Fruit fly (Drosophila melanogaster) whole organism, embryonic: ENCODE measurements around the gene CG4133.

Experiments used
- CG12219 ChIP-seq: fragments of 200-800 bp; sonication (Bioruptor generic); optimal IDR thresholded peaks from 3 replicates; lab custom pipeline; 2018; ENCODE audit warnings: missing biosample characterization, mild to moderate bottlenecking, missing genetic modification characterization
- CG12769 ChIP-seq: fragments of 200-800 bp; sonication (Bioruptor generic); optimal IDR thresholded peaks from 2 replicates; lab custom pipeline; 2019; ENCODE audit warnings: missing biosample characterization, mild to moderate bottlenecking, missing genetic modification characterization, moderate library complexity
- CG14441 ChIP-seq: fragments of 200-800 bp; sonication (Bioruptor generic); IDR thresholded peaks from 2 replicates; pipeline ENCODE4 v1.3.6; 2022; ENCODE audit warnings: missing biosample characterization, missing genetic modification characterization
- CG15073 ChIP-seq: fragments of 200-800 bp; sonication (Bioruptor generic); optimal IDR thresholded peaks from 2 replicates; lab custom pipeline; 2016; ENCODE audit warnings: missing biosample characterization, missing genetic modification characterization
- CG15479 ChIP-seq: fragments of 200-800 bp; sonication (Bioruptor generic); optimal IDR thresholded peaks from 3 replicates; lab custom pipeline; 2019; ENCODE audit warnings: missing biosample characterization, mild to moderate bottlenecking, missing genetic modification characterization, moderate library complexity
- CG16813 ChIP-seq: fragments of 200-800 bp; sonication (Bioruptor generic); IDR thresholded peaks from 3 replicates; pipeline ENCODE4 v1.3.6; 2022; ENCODE audit warnings: missing biosample characterization, missing genetic modification characterization; ENCODE audit not compliant: partially characterized antibody
- CG17186 ChIP-seq: fragments of 200-800 bp; sonication (Bioruptor generic); optimal IDR thresholded peaks from 3 replicates; lab custom pipeline; 2017; ENCODE audit warnings: missing biosample characterization, missing genetic modification reagents, missing genetic modification characterization
- CG17912 ChIP-seq: fragments of 200-800 bp; sonication (Bioruptor generic); optimal IDR thresholded peaks from 2 replicates; lab custom pipeline; 2018; ENCODE audit warnings: missing biosample characterization, mild to moderate bottlenecking, missing genetic modification characterization
- CG18011 ChIP-seq: fragments of 200-800 bp; sonication (Bioruptor generic); optimal IDR thresholded peaks from 2 replicates; lab custom pipeline; 2017; ENCODE audit warnings: missing biosample characterization, missing genetic modification characterization, mild to moderate bottlenecking, moderate library complexity, missing genotype
- CG2120 ChIP-seq: fragments of 200-800 bp; sonication (Bioruptor generic); optimal IDR thresholded peaks from 3 replicates; lab custom pipeline; 2016; ENCODE audit warnings: missing biosample characterization, missing genetic modification characterization
- CG2199 ChIP-seq: fragments of 200-800 bp; sonication (Bioruptor generic); IDR thresholded peaks from 3 replicates; pipeline ENCODE4 v1.3.6; 2022; ENCODE audit warnings: missing biosample characterization, missing genetic modification characterization
- CG31365 ChIP-seq: fragments of 200-800 bp; sonication (Bioruptor generic); optimal IDR thresholded peaks from 2 replicates; lab custom pipeline; 2018; ENCODE audit warnings: missing biosample characterization, mild to moderate bottlenecking, missing genetic modification characterization
- CG42726 ChIP-seq: fragments of 200-800 bp; sonication (Bioruptor generic); IDR thresholded peaks from 2 replicates; pipeline ENCODE4 v1.3.6; 2022; ENCODE audit warnings: missing biosample characterization, missing genetic modification characterization; ENCODE audit not compliant: partially characterized antibody
- CG5245 ChIP-seq: fragments of 200-800 bp; sonication (Bioruptor generic); optimal IDR thresholded peaks from 3 replicates; lab custom pipeline; 2016; ENCODE audit warnings: missing biosample characterization, missing genetic modification characterization
- CG6254 ChIP-seq: fragments of 200-800 bp; sonication (Bioruptor generic); optimal IDR thresholded peaks from 3 replicates; lab custom pipeline; 2017; ENCODE audit warnings: mild to moderate bottlenecking, missing biosample characterization, missing genetic modification reagents, missing genetic modification characterization
- CG7556 ChIP-seq: fragments of 200-800 bp; sonication (Bioruptor generic); optimal IDR thresholded peaks from 2 replicates; lab custom pipeline; 2017; ENCODE audit warnings: missing biosample characterization, mild to moderate bottlenecking, missing genetic modification characterization
- CG7745 ChIP-seq: fragments of 200-800 bp; sonication (Bioruptor generic); optimal IDR thresholded peaks from 2 replicates; lab custom pipeline; 2018; ENCODE audit warnings: missing biosample characterization, mild to moderate bottlenecking, missing genetic modification characterization, moderate library complexity
- CG7963 ChIP-seq: fragments of 200-800 bp; sonication (Bioruptor generic); IDR thresholded peaks from 3 replicates; pipeline ENCODE4 v1.3.6; 2022; ENCODE audit warnings: missing biosample characterization, missing genetic modification characterization; ENCODE audit not compliant: partially characterized antibody
- CG8478 ChIP-seq: fragments of >200 bp; optimal IDR thresholded peaks from 2 replicates; lab custom pipeline; 2018
- CG9817 ChIP-seq: fragments of 200-800 bp; sonication (Bioruptor generic); optimal IDR thresholded peaks from 2 replicates; lab custom pipeline; 2018; ENCODE audit warnings: missing biosample characterization, mild to moderate bottlenecking, missing genetic modification characterization, moderate library complexity
- CG9876 ChIP-seq: fragments of 200-800 bp; sonication (Bioruptor generic); optimal IDR thresholded peaks from 2 replicates; lab custom pipeline; 2016; ENCODE audit warnings: missing biosample characterization, missing genetic modification characterization
- CG9932 ChIP-seq: fragments of 200-800 bp; sonication (Bioruptor generic); IDR thresholded peaks from 2 replicates; pipeline ENCODE4 v1.3.6; 2022; ENCODE audit warnings: missing biosample characterization, missing genetic modification characterization
- Chrac-16 ChIP-seq: fragments of 200-800 bp; sonication (Bioruptor generic); optimal IDR thresholded peaks from 3 replicates; lab custom pipeline; 2016; ENCODE audit warnings: missing biosample characterization, missing genetic modification characterization
- Ets97D ChIP-seq: fragments of 200-800 bp; sonication (Bioruptor generic); optimal IDR thresholded peaks from 3 replicates; lab custom pipeline; 2016; ENCODE audit warnings: missing biosample characterization, missing genetic modification characterization
- Fer3 ChIP-seq: fragments of 200-800 bp; sonication (Bioruptor generic); optimal IDR thresholded peaks from 2 replicates; lab custom pipeline; 2018; ENCODE audit warnings: missing biosample characterization, mild to moderate bottlenecking, missing genetic modification characterization, moderate library complexity
- HmgD ChIP-seq: fragments of 200-800 bp; sonication (Bioruptor generic); optimal IDR thresholded peaks from 3 replicates; lab custom pipeline; 2016; ENCODE audit warnings: missing biosample characterization, missing genetic modification characterization
- Lim3 ChIP-seq: fragments of 200-800 bp; sonication (Bioruptor generic); IDR thresholded peaks from 2 replicates; pipeline ENCODE4 v1.3.6; 2022; ENCODE audit warnings: missing biosample characterization, missing genetic modification characterization
- Pdp1 ChIP-seq, 2 experiments: fragments of 200-800 bp; sonication (Bioruptor generic); optimal IDR thresholded peaks; 3 replicates each; lab custom pipeline; 2016; ENCODE audit warnings: missing biosample characterization in 2 of 2, missing genetic modification characterization in 2 of 2, mild to moderate bottlenecking in 1 of 2, moderate library complexity in 1 of 2
- Usf ChIP-seq: fragments of 200-800 bp; sonication (Bioruptor generic); optimal IDR thresholded peaks from 2 replicates; lab custom pipeline; 2017; ENCODE audit warnings: missing genotype, missing biosample characterization, missing genetic modification characterization
- YL-1 ChIP-seq: fragments of 200-800 bp; sonication (Bioruptor generic); optimal IDR thresholded peaks from 3 replicates; lab custom pipeline; 2017; ENCODE audit warnings: missing biosample characterization, mild to moderate bottlenecking, missing genetic modification characterization
- ac ChIP-seq: fragments of 200-800 bp; sonication (Bioruptor generic); optimal IDR thresholded peaks from 3 replicates; lab custom pipeline; 2017; ENCODE audit warnings: missing biosample characterization, mild to moderate bottlenecking, missing genetic modification characterization
- crol ChIP-seq: fragments of 200-800 bp; sonication (Bioruptor generic); IDR thresholded peaks from 2 replicates; pipeline ENCODE4 v1.3.6; 2022; ENCODE audit warnings: missing biosample characterization, missing genetic modification characterization
- cwo ChIP-seq: fragments of 200-800 bp; sonication (Bioruptor generic); optimal IDR thresholded peaks from 3 replicates; lab custom pipeline; 2017; ENCODE audit warnings: missing biosample characterization, missing genetic modification characterization, mild to moderate bottlenecking, moderate library complexity, missing genetic modification reagents
- da ChIP-seq: fragments of 200-800 bp; sonication (Bioruptor generic); optimal IDR thresholded peaks from 2 replicates; lab custom pipeline; 2016; ENCODE audit warnings: missing biosample characterization, missing genetic modification characterization
- dysf ChIP-seq: fragments of 200-800 bp; sonication (Bioruptor generic); IDR thresholded peaks from 3 replicates; pipeline ENCODE4 v1.3.6; 2022; ENCODE audit warnings: missing biosample characterization, missing genetic modification characterization
- emc ChIP-seq: fragments of 200-800 bp; sonication (Bioruptor generic); optimal IDR thresholded peaks from 2 replicates; lab custom pipeline; 2016; ENCODE audit warnings: missing biosample characterization, missing genetic modification characterization
- ems ChIP-seq: fragments of 200-800 bp; sonication (Bioruptor generic); optimal IDR thresholded peaks from 3 replicates; lab custom pipeline; 2016; ENCODE audit warnings: missing biosample characterization, missing genetic modification characterization
- ftz-f1 ChIP-seq: fragments of 200-800 bp; sonication (Bioruptor generic); optimal IDR thresholded peaks from 2 replicates; lab custom pipeline; 2016; ENCODE audit warnings: missing biosample characterization, missing genetic modification characterization
- fu2 ChIP-seq: fragments of 200-800 bp; sonication (Bioruptor generic); optimal IDR thresholded peaks from 2 replicates; lab custom pipeline; 2016; ENCODE audit warnings: missing biosample characterization, missing genetic modification characterization
- hbn ChIP-seq: fragments of 200-800 bp; sonication (Bioruptor generic); IDR thresholded peaks from 2 replicates; pipeline ENCODE4 v1.3.6; 2022; ENCODE audit warnings: missing biosample characterization, missing genetic modification characterization; ENCODE audit not compliant: partially characterized antibody
- lov ChIP-seq, 2 experiments: fragments of 200-800 bp in 1 of 2; fragments of >200 bp in 1 of 2; sonication (Bioruptor generic) in 1 of 2; IDR thresholded peaks in 1 of 2; optimal IDR thresholded peaks in 1 of 2; 2 replicates in 1 of 2; 3 replicates in 1 of 2; pipeline versions ENCODE4 v1.3.6 to Lab custom; 2017 to 2022; ENCODE audit warnings: missing biosample characterization in 1 of 2, missing genetic modification characterization in 1 of 2
- mld ChIP-seq: fragments of 200-800 bp; sonication (Bioruptor generic); IDR thresholded peaks from 3 replicates; pipeline ENCODE4 v1.3.6; 2022; ENCODE audit warnings: missing biosample characterization, missing genetic modification characterization; ENCODE audit not compliant: partially characterized antibody
- onecut ChIP-seq: fragments of 200-800 bp; sonication (Bioruptor generic); IDR thresholded peaks from 2 replicates; pipeline ENCODE4 v1.3.6; 2022; ENCODE audit warnings: missing biosample characterization, missing genetic modification characterization
- pfk ChIP-seq: fragments of 200-800 bp; sonication (Bioruptor generic); optimal IDR thresholded peaks from 2 replicates; lab custom pipeline; 2018; ENCODE audit warnings: missing biosample characterization, mild to moderate bottlenecking, missing genetic modification characterization, moderate library complexity
- run ChIP-seq: fragments of 200-800 bp; sonication (Bioruptor generic); optimal IDR thresholded peaks from 3 replicates; lab custom pipeline; 2018; ENCODE audit warnings: missing biosample characterization, mild to moderate bottlenecking, missing genetic modification characterization
- sd ChIP-seq: fragments of 200-800 bp; sonication (Bioruptor generic); optimal IDR thresholded peaks from 3 replicates; lab custom pipeline; 2018; ENCODE audit warnings: missing biosample characterization, mild to moderate bottlenecking, missing genetic modification characterization, moderate library complexity
- tll ChIP-seq, 2 experiments: fragments of 200-800 bp in 1 of 2; fragments of >200 bp in 1 of 2; sonication (Bioruptor generic) in 1 of 2; optimal IDR thresholded peaks; 2 replicates each; lab custom pipeline; 2017 to 2019; ENCODE audit warnings: missing biosample characterization in 2 of 2, missing genetic modification characterization in 2 of 2, mild to moderate bottlenecking in 1 of 2, moderate library complexity in 1 of 2
- toy ChIP-seq: fragments of 200-800 bp; sonication (Bioruptor generic); IDR thresholded peaks from 2 replicates; pipeline ENCODE4 v1.3.6; 2022; ENCODE audit warnings: missing biosample characterization, missing genetic modification characterization
- yki ChIP-seq: fragments of >200 bp; optimal IDR thresholded peaks from 3 replicates; lab custom pipeline; 2018

CG4133 gene

dm6 chr2L:421119-421821 lies 34.1 kb upstream of the CG4133 start, which contains the start of the genes CG11885 and CG13692 (continued):
- peak; percentile 99 for TF ChIP-seq hbn (GFP tag; lab: Robert Waterston, UW)
- TF ChIP-seq pfk (GFP tag; lab: Kevin White, UChicago), result no peak
- no peak for TF ChIP-seq ems (GFP tag; lab: Kevin White, UChicago)
- peak; percentile 31 for TF ChIP-seq Chrac-16
- no peak for TF ChIP-seq run (tag; lab: Kevin White, UChicago)
- peak; percentile 66 for TF ChIP-seq CG17912
- peak; percentile 4 for TF ChIP-seq CG31365 (tag; lab: Kevin White, UChicago)
- peak; percentile 34 for TF ChIP-seq Fer3 (tag; lab: Kevin White, UChicago)
- TF ChIP-seq CG7963 (GFP tag; lab: Robert Waterston, UW), result peak; percentile 96
- no peak for TF ChIP-seq CG8478 (lab: Kevin White, UChicago)
- peak; percentile 44 for TF ChIP-seq CG12769 (tag; lab: Kevin White, UChicago)
- TF ChIP-seq da, result no peak
- no peak for TF ChIP-seq Lim3 (GFP tag; lab: Robert Waterston, UW)
- no peak for TF ChIP-seq CG14441 (GFP tag; lab: Robert Waterston, UW)
- TF ChIP-seq CG12219 (GFP tag; lab: Kevin White, UChicago), result peak; percentile 23
- peak; percentile 86 for TF ChIP-seq HmgD (GFP tag; lab: Kevin White, UChicago)
- TF ChIP-seq dysf (GFP tag; lab: Robert Waterston, UW), result no peak
- peak; percentile 51 for TF ChIP-seq CG2120 (GFP tag; lab: Kevin White, UChicago)
- TF ChIP-seq CG15479, result peak; percentile 9
- peak; percentile 82 for TF ChIP-seq YL-1 (GFP tag; lab: Kevin White, UChicago)
- TF ChIP-seq CG9932 (GFP tag; lab: Robert Waterston, UW), result peak; percentile 74
- TF ChIP-seq Usf, result no peak
- no peak for TF ChIP-seq lov (optimal IDR thresholded peaks at IDR 0.05; lab: Kevin White, UChicago)
- 0 out of 3 replicates have a peak, but pooled peaks have one; percentile 51 for TF ChIP-seq lov (GFP tag; IDR thresholded peaks at IDR 0.05; lab: Robert Waterston, UW)
- TF ChIP-seq cwo (GFP tag; lab: Kevin White, UChicago), result no peak
- TF ChIP-seq CG6254 (GFP tag; lab: Kevin White, UChicago), result peak; percentile 20
- no peak for TF ChIP-seq ac
- peak; percentile 74 for TF ChIP-seq sd (tag; lab: Kevin White, UChicago)
- TF ChIP-seq tll (GFP tag; optimal IDR thresholded peaks at IDR 0.05; lab: Kevin White, UChicago), result peak in 1 of 2 experiments; percentile 30
- TF ChIP-seq fu2 (GFP tag; lab: Kevin White, UChicago), result peak; percentile 12
- no peak for TF ChIP-seq CG5245
- peak; percentile 97 for TF ChIP-seq CG16813
- TF ChIP-seq CG9876 (GFP tag; lab: Kevin White, UChicago), result no peak
- TF ChIP-seq mld (GFP tag; lab: Robert Waterston, UW), result peak; percentile 96
- TF ChIP-seq onecut, result peak; percentile 68
- no peak for TF ChIP-seq CG7745 (tag; lab: Kevin White, UChicago)
- peak; percentile 7 to 98 for TF ChIP-seq Pdp1 (GFP tag; optimal IDR thresholded peaks at IDR 0.05; lab: Kevin White, UChicago)
- TF ChIP-seq Ets97D (GFP tag; lab: Kevin White, UChicago), result peak; percentile 94
- peak; percentile 20 for TF ChIP-seq CG18011 (GFP tag; lab: Kevin White, UChicago)
- TF ChIP-seq CG17186 (GFP tag; lab: Kevin White, UChicago), result peak; percentile 85
- TF ChIP-seq ftz-f1 (GFP tag; lab: Kevin White, UChicago), result peak; percentile 58
- TF ChIP-seq crol (GFP tag; lab: Robert Waterston, UW), result no peak
- TF ChIP-seq emc (GFP tag; lab: Kevin White, UChicago), result no peak
- TF ChIP-seq toy (GFP tag; lab: Robert Waterston, UW), result no peak
- peak; percentile 58 for TF ChIP-seq CG9817
- TF ChIP-seq CG7556 (GFP tag; lab: Kevin White, UChicago), result no peak
- TF ChIP-seq CG42726, result peak; percentile 99
- no peak for TF ChIP-seq yki (lab: Kevin White, UChicago)
- no peak for TF ChIP-seq CG15073 (GFP tag; lab: Kevin White, UChicago)
- TF ChIP-seq CG2199 (GFP tag; lab: Robert Waterston, UW), result no peak
